Worm (Caenorhabditis elegans) whole organism, early embryonic: ENCODE data around the gene metl-18.
A peak's percentile ranks its signal among the peaks of the same experiment; 100 is the strongest.
"Not testable (repeated sequence)": the region's sequence is repeated elsewhere in the genome, so short reads cannot be mapped to it uniquely, and the experiment has no call there.

Experiments
- B0310.2 ChIP-seq: sonication (generic microtip); optimal IDR thresholded peaks from 2 replicates; lab custom pipeline; 2016; ENCODE audit warnings: mild to moderate bottlenecking, missing genetic modification characterization, missing compliant biosample characterization
- F13C5.2 ChIP-seq: sonication (generic microtip); optimal IDR thresholded peaks from 2 replicates; lab custom pipeline; 2017; ENCODE audit warnings: mild to moderate bottlenecking, missing genetic modification characterization, inconsistent platforms, missing compliant biosample characterization
- aly-1 ChIP-seq: sonication (generic microtip); optimal IDR thresholded peaks from 2 replicates; lab custom pipeline; 2016; ENCODE audit warnings: missing genetic modification characterization, missing compliant biosample characterization
- ama-1 ChIP-seq: fragments of 150-350 bp; optimal IDR thresholded peaks from 2 replicates; lab custom pipeline; 2014
- ceh-13 ChIP-seq: fragments of 200-800 bp; sonication (Bioruptor generic); optimal IDR thresholded peaks from 2 replicates; lab custom pipeline; 2018; ENCODE audit warnings: mild to moderate bottlenecking, missing genetic modification characterization, missing compliant biosample characterization
- ceh-36 ChIP-seq: sonication (generic microtip); optimal IDR thresholded peaks from 2 replicates; lab custom pipeline; 2016; ENCODE audit warnings: missing genetic modification characterization, inconsistent platforms, missing compliant biosample characterization
- ets-7 ChIP-seq: sonication (generic microtip); optimal IDR thresholded peaks from 2 replicates; lab custom pipeline; 2016; ENCODE audit warnings: missing genotype, missing genetic modification characterization, missing compliant biosample characterization
- flt-1 ChIP-seq: fragments of 200-800 bp; sonication (Bioruptor generic); IDR thresholded peaks from 2 replicates; pipeline ENCODE4 v1.3.6; 2022; ENCODE audit warnings: missing genetic modification characterization, missing compliant biosample characterization
- hmbx-1 ChIP-seq: sonication (generic microtip); optimal IDR thresholded peaks from 2 replicates; lab custom pipeline; 2016; ENCODE audit warnings: mild to moderate bottlenecking, missing genetic modification characterization, missing compliant biosample characterization
- hmg-4 ChIP-seq: fragments of 200-800 bp; sonication (Bioruptor generic); optimal IDR thresholded peaks from 2 replicates; lab custom pipeline; 2018; ENCODE audit warnings: mild to moderate bottlenecking, missing genetic modification characterization, missing compliant biosample characterization
- hnd-1 ChIP-seq: sonication (generic microtip); optimal IDR thresholded peaks from 2 replicates; lab custom pipeline; 2016; ENCODE audit warnings: missing genetic modification characterization, missing compliant biosample characterization
- pes-1 ChIP-seq: fragments of 200-800 bp; sonication (Bioruptor generic); IDR thresholded peaks from 2 replicates; pipeline ENCODE4 v1.3.6; 2022; ENCODE audit warnings: missing genetic modification reagents, missing genetic modification characterization, missing compliant biosample characterization
- scrt-1 ChIP-seq: fragments of 200-800 bp; sonication (Bioruptor generic); IDR thresholded peaks from 2 replicates; pipeline ENCODE4 v1.3.6; 2022; ENCODE audit warnings: missing genetic modification characterization, missing compliant biosample characterization
- sea-1 ChIP-seq: fragments of 200-800 bp; sonication (Bioruptor generic); conservative IDR thresholded peaks from 2 replicates; pipeline ENCODE4 v1.3.6; 2022; ENCODE audit warnings: missing genetic modification characterization, missing compliant biosample characterization
- tbx-11 ChIP-seq: fragments of 200-800 bp; sonication (Bioruptor generic); IDR thresholded peaks from 2 replicates; pipeline ENCODE4 v1.3.6; 2022; ENCODE audit warnings: missing genetic modification characterization, missing compliant biosample characterization
- tbx-37 ChIP-seq: fragments of 200-800 bp; sonication (Bioruptor generic); conservative IDR thresholded peaks from 2 replicates; pipeline ENCODE4 v1.3.6; 2022; ENCODE audit warnings: missing genetic modification reagents, missing genetic modification characterization, missing compliant biosample characterization
- tra-4 ChIP-seq: sonication (generic microtip); optimal IDR thresholded peaks from 2 replicates; lab custom pipeline; 2017; ENCODE audit warnings: missing genetic modification characterization, missing compliant biosample characterization

metl-18 gene

DNA sequence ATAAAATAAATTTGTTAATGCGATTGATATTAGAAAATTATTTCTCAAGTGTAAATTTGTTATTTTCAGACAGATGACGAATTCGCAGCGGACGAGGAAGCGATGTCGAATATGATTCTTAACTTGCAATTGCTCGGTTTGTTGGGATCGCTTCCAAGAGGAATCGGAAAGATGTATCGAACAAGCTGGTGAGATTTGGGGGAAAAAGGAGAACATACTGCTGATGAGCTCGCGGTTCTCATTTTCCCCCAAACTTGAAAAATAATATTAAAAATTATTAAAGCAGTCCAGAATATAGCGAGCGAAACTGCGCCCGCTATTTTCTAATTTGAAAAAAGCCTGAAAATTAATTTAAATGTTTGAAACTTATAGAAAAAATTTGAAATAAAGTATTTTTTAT lies 27.9 kb downstream of the metl-18 start, which contains the start of gene C34C12.2:
C34C12.2 (plus strand) TSS at position 301 of the 400 bp plus-strand sequence.
- TF ChIP-seq ets-7 (tag; lab: Kevin White, UChicago); flt-1 (GFP tag; lab: Robert Waterston, UW); B0310.2: not testable (repeated sequence)

DNA sequence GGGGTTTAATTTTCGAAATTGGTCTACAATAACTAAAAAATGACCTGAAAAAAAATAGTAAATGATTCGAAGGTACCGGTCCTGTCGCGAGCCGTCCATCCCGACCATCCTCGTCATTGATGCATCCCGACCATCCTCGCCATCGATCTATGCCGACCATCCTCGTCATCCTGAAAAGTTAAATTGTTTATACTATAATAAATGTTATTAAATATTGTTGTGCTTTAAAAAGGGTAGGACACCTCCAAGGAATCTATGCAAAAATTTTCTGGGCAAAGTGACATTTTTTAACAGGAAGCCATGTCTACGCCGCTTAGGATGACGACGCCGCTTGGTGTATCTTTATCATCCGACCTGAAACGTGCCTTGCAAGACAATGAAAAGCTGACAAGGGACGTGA lies 28.5 kb downstream of the metl-18 start, which contains the start of gene C34C12.1:
C34C12.1 (plus strand) TSS at position 301 of the 400 bp plus-strand sequence.
- not testable (repeated sequence) for TF ChIP-seq ama-1 (lab: Kevin White, UChicago); F13C5.2 (tag; lab: Kevin White, UChicago); scrt-1 (GFP tag; lab: Robert Waterston, UW)

DNA sequence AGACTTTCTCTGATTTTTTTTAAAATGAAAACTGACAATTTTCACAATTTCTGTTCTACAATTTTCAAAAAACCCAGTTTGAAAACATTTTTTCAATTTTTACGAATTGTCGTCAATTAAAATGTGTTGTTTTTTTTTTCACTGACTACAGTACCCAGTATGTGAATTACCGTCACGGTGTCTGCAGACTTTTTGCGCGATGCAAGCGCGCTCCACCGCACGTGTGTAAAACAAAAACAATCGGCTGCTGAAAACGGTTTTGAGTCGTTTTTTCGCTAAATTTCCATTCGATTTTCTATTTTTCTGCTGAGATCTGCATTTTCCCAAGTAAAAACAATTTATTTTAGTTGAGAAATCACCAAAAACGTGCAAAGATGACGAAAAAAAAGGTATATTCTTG lies 30.7 kb downstream of the metl-18 start:
- TF ChIP-seq hmg-4 (GFP tag; lab: Kevin White, UChicago) (peak; percentile 1), ets-7 (tag; lab: Kevin White, UChicago) (no peak), ceh-13 (GFP tag; lab: Kevin White, UChicago) (no peak), F13C5.2 (tag; lab: Kevin White, UChicago) (peak; percentile 76), pes-1 (GFP tag; lab: Robert Waterston, UW) (peak; percentile 51; the same call in 1 of the 2 replicates), sea-1 (GFP tag; lab: Robert Waterston, UW) (no peak), aly-1 (tag; lab: Kevin White, UChicago) (no peak)

DNA sequence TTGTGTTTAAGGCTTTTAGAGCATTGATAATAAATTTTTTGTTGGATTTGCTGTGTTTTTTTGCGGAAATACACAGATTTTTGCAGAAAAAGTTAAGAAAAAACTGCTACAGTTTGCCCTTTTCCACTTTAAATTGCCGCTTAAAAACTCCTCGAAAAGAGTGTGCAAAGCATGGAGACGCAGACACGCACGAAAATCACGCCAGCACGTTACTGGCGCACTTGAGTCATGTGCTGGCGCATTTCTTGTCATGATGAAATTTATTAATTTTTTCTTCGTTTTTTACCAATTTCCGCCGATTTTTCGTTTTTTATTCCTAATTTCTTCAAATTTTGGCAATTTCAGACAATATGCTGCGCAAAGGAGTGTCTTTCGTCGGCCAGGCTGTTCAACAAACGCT lies 34.5 kb downstream of the metl-18 start, which contains the start of gene C34C12.8:
C34C12.8 (plus strand) TSS at position 346 of the 400 bp plus-strand sequence.
- TF ChIP-seq pes-1 (GFP tag; lab: Robert Waterston, UW) = peak; percentile 64; the same call in 1 of the 2 replicates
- TF ChIP-seq ceh-36 = no peak
- TF ChIP-seq flt-1 (GFP tag; lab: Robert Waterston, UW) = peak; percentile 46; the same call in 1 of the 2 replicates
- TF ChIP-seq B0310.2 = no peak
- 0 out of 2 replicates have a peak, but pooled peaks have one; percentile 30 for TF ChIP-seq tbx-37 (GFP tag; lab: Robert Waterston, UW)
- TF ChIP-seq F13C5.2 (tag; lab: Kevin White, UChicago) = peak; percentile 72
- no peak for TF ChIP-seq scrt-1 (GFP tag; lab: Robert Waterston, UW)
- TF ChIP-seq hmg-4 (GFP tag; lab: Kevin White, UChicago) = peak; percentile 56
- peak; percentile 50; the same call in 1 of the 2 replicates for TF ChIP-seq sea-1 (GFP tag; lab: Robert Waterston, UW)
- TF ChIP-seq hnd-1 (tag; lab: Kevin White, UChicago) = no peak

DNA sequence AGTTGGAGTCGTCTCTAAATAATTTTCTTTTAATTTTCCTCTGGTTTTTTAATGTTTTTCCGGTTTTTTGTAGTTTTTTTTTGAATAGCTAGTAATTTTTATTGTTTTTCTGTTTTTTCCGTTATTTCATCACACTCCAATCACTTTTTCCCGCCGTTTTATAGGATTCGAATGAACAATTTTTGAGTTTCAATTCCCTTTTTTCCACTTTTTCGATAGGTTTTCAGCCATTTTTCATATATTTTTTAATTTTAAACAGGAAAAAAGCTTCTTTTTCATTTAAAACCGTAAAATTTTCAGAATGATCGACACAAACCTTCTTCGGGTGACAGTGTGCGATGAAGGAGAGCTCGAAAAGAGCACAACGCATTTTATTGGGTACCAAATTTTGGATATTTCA lies 35.9 kb downstream of the metl-18 start, which contains the start of gene pph-6:
pph-6 (plus strand) TSS at position 301 of the 400 bp plus-strand sequence.
- TF ChIP-seq tbx-11 = no peak
- no peak for TF ChIP-seq scrt-1 (GFP tag; lab: Robert Waterston, UW)
- TF ChIP-seq pes-1 (GFP tag; lab: Robert Waterston, UW) = no peak

ce11 chrIII:3467013-3467412 lies 41.5 kb downstream of the metl-18 start:
- no peak for TF ChIP-seq ceh-13 (GFP tag; lab: Kevin White, UChicago)
- TF ChIP-seq B0310.2 = no peak
- no peak for TF ChIP-seq ets-7 (tag; lab: Kevin White, UChicago)
- TF ChIP-seq tbx-11 = no peak
- TF ChIP-seq F13C5.2 (tag; lab: Kevin White, UChicago) = no peak
- no peak for TF ChIP-seq ceh-36
- no peak for TF ChIP-seq ama-1 (lab: Kevin White, UChicago)
- no peak for TF ChIP-seq tbx-37 (GFP tag; lab: Robert Waterston, UW)
- no peak for TF ChIP-seq hmbx-1 (tag; lab: Kevin White, UChicago)
- TF ChIP-seq tra-4 (tag; lab: Kevin White, UChicago) = no peak

DNA sequence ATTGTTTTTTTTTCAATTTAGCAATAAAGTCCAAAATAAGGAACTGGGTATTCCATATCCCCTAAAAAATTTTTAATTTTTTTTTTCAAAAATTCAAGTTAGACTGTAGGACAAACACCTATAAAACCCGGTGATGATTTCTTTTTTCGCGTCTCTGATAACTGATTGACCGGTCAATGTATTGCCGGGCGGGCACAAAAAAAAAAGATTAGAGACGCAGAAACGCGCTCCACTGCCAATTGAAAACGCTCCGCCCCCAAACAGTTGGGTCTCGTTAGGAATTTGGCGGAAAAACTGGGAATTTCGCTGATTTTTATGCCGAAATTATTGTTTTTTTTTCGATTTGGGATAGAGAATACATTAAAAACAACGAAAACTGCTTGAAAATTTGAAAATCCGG lies 42.8 kb downstream of the metl-18 start:
- TF ChIP-seq ceh-36 = no peak
- no peak for TF ChIP-seq B0310.2
- TF ChIP-seq tra-4 (tag; lab: Kevin White, UChicago) = no peak
- no peak for TF ChIP-seq scrt-1 (GFP tag; lab: Robert Waterston, UW)
- no peak for TF ChIP-seq tbx-37 (GFP tag; lab: Robert Waterston, UW)
- no peak for TF ChIP-seq aly-1 (tag; lab: Kevin White, UChicago)
- no peak for TF ChIP-seq ama-1 (lab: Kevin White, UChicago)
- TF ChIP-seq hmg-4 (GFP tag; lab: Kevin White, UChicago) = no peak
- TF ChIP-seq sea-1 (GFP tag; lab: Robert Waterston, UW) = no peak
- no peak for TF ChIP-seq hnd-1 (tag; lab: Kevin White, UChicago)
- no peak for TF ChIP-seq ets-7 (tag; lab: Kevin White, UChicago)
- no peak for TF ChIP-seq flt-1 (GFP tag; lab: Robert Waterston, UW)
- TF ChIP-seq ceh-13 (GFP tag; lab: Kevin White, UChicago) = no peak
- TF ChIP-seq pes-1 (GFP tag; lab: Robert Waterston, UW) = no peak
- TF ChIP-seq tbx-11 = no peak

DNA sequence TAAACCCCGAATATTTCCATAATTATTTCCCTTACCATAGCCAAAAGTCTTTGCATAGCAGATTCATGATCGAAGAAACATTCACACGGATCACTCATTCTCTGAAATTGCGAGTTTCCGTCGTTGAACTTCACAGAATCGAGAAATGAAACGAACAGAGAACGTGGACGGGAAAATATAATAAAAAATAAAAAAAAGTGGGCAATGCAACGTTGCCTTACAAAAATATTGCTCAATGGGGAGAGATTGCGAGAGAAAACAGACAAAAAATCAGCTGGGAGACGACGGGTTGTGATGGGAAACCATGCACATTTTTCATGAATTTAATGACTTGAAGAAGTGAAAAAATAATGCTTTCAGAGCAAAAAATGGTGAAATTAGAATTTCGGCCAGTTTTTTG lies 44.1 kb downstream of the metl-18 start, which contains the start of gene smim-14:
smim-14 (minus strand) TSS at position 101 of the 400 bp plus-strand sequence.
- no peak for TF ChIP-seq pes-1 (GFP tag; lab: Robert Waterston, UW)
- no peak for TF ChIP-seq tra-4 (tag; lab: Kevin White, UChicago)
- no peak for TF ChIP-seq aly-1 (tag; lab: Kevin White, UChicago)
- no peak for TF ChIP-seq sea-1 (GFP tag; lab: Robert Waterston, UW)
- no peak for TF ChIP-seq scrt-1 (GFP tag; lab: Robert Waterston, UW)
- TF ChIP-seq hmg-4 (GFP tag; lab: Kevin White, UChicago) = no peak
- TF ChIP-seq ceh-36 = no peak
- TF ChIP-seq tbx-37 (GFP tag; lab: Robert Waterston, UW) = no peak
- no peak for TF ChIP-seq ama-1 (lab: Kevin White, UChicago)
- TF ChIP-seq B0310.2 = no peak
- TF ChIP-seq tbx-11 = no peak
- no peak for TF ChIP-seq flt-1 (GFP tag; lab: Robert Waterston, UW)
- no peak for TF ChIP-seq F13C5.2 (tag; lab: Kevin White, UChicago)
- no peak for TF ChIP-seq ets-7 (tag; lab: Kevin White, UChicago)
